Worm (Caenorhabditis elegans) whole organism, L2 larva: ENCODE measurements around the gene srx-90.

ENCODE experiments used
- elt-1 ChIP-seq: fragments of 150-350 bp; optimal IDR thresholded peaks from 2 replicates; lab custom pipeline; 2014; ENCODE audit warnings: missing biosample characterization, missing genetic modification characterization
- nhr-129 ChIP-seq: fragments of 150-350 bp; optimal IDR thresholded peaks from 2 replicates; lab custom pipeline; 2014; ENCODE audit warnings: missing biosample characterization, missing genetic modification characterization
- sem-4 ChIP-seq: fragments of 150-350 bp; optimal IDR thresholded peaks from 2 replicates; lab custom pipeline; 2014; ENCODE audit warnings: missing biosample characterization, missing genetic modification reagents, missing genetic modification characterization
- skn-1 ChIP-seq: sonication (generic microtip); optimal IDR thresholded peaks from 2 replicates; lab custom pipeline; 2017; ENCODE audit warnings: missing biosample characterization, missing genetic modification characterization

The srx-90 gene

DNA sequence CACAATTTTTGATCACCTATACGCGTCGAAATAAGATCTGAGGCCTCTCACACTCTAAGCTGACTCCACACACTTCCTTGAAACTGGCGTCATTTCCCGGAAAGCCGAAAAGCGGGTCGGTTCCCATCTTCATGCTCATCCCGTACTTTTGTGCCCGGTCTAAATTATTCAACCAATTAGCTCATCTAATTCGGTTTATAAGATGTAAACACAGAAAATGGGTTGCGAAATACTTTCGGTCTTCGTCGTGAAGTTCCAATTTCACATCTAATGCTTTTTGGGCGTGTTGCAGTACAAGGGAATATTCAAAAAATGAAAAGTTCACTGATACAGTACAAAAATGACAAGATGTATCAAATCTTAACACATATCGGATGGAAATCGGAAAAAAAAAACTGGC is 50.2 kb downstream of the srx-90 start:
- TF ChIP-seq nhr-129 (no peak), sem-4 (tag; lab: Kevin White, UChicago) (no peak), elt-1 (no peak), skn-1 (no peak)
